Fruit fly (Drosophila melanogaster) whole organism, embryonic: ENCODE measurements around the gene CG4301.

Source experiments
- Adf1 ChIP-seq: fragments of 200-800 bp; sonication (Bioruptor generic); IDR thresholded peaks from 2 replicates; pipeline ENCODE4 v1.3.6; 2022; ENCODE audit warnings: missing biosample characterization, missing genetic modification characterization
- B-H2 ChIP-seq: fragments of 200-800 bp; sonication (Bioruptor generic); optimal IDR thresholded peaks from 2 replicates; lab custom pipeline; 2018; ENCODE audit warnings: missing biosample characterization, mild to moderate bottlenecking, missing genetic modification characterization
- CG10321 ChIP-seq: fragments of 200-800 bp; sonication (Bioruptor generic); IDR thresholded peaks from 2 replicates; pipeline ENCODE4 v1.3.6; 2022; ENCODE audit warnings: missing biosample characterization, missing genetic modification characterization
- CG10959 ChIP-seq: fragments of 200-800 bp; sonication (Bioruptor generic); IDR thresholded peaks from 2 replicates; pipeline ENCODE4 v1.3.6; 2022; ENCODE audit warnings: missing biosample characterization, missing genetic modification characterization
- CG12104 ChIP-seq: fragments of 200-800 bp; sonication (Bioruptor generic); optimal IDR thresholded peaks from 3 replicates; lab custom pipeline; 2016; ENCODE audit warnings: missing biosample characterization, missing genetic modification characterization
- CG12219 ChIP-seq: fragments of 200-800 bp; sonication (Bioruptor generic); optimal IDR thresholded peaks from 3 replicates; lab custom pipeline; 2018; ENCODE audit warnings: missing biosample characterization, mild to moderate bottlenecking, missing genetic modification characterization
- CG12299 ChIP-seq: fragments of 200-800 bp; sonication (Bioruptor generic); optimal IDR thresholded peaks from 2 replicates; lab custom pipeline; 2018; ENCODE audit warnings: missing biosample characterization, mild to moderate bottlenecking, missing genetic modification characterization
- CG12744 ChIP-seq: fragments of 200-800 bp; sonication (Bioruptor generic); optimal IDR thresholded peaks from 2 replicates; lab custom pipeline; 2016; ENCODE audit warnings: missing biosample characterization, missing genetic modification characterization
- CG12769 ChIP-seq: fragments of 200-800 bp; sonication (Bioruptor generic); optimal IDR thresholded peaks from 2 replicates; lab custom pipeline; 2019; ENCODE audit warnings: missing biosample characterization, mild to moderate bottlenecking, missing genetic modification characterization, moderate library complexity
- CG12942 ChIP-seq: fragments of 200-800 bp; sonication (Bioruptor generic); optimal IDR thresholded peaks from 3 replicates; lab custom pipeline; 2016; ENCODE audit warnings: missing biosample characterization, missing genetic modification characterization
- CG1603 ChIP-seq: fragments of 200-800 bp; sonication (Bioruptor generic); optimal IDR thresholded peaks from 2 replicates; lab custom pipeline; 2019; ENCODE audit warnings: missing biosample characterization, mild to moderate bottlenecking, missing genetic modification characterization, moderate library complexity
- CG17359 ChIP-seq: fragments of 200-800 bp; sonication (Bioruptor generic); optimal IDR thresholded peaks from 3 replicates; lab custom pipeline; 2018; ENCODE audit warnings: missing biosample characterization, mild to moderate bottlenecking, missing genetic modification characterization, moderate library complexity
- CG17568 ChIP-seq: fragments of 200-800 bp; sonication (Bioruptor generic); optimal IDR thresholded peaks from 2 replicates; lab custom pipeline; 2018; ENCODE audit warnings: missing biosample characterization, mild to moderate bottlenecking, missing genetic modification characterization, moderate library complexity
- CG1792 ChIP-seq: fragments of 200-800 bp; sonication (Bioruptor generic); optimal IDR thresholded peaks from 2 replicates; lab custom pipeline; 2016; ENCODE audit warnings: missing biosample characterization, missing genetic modification characterization
- CG18011 ChIP-seq: fragments of 200-800 bp; sonication (Bioruptor generic); optimal IDR thresholded peaks from 2 replicates; lab custom pipeline; 2017; ENCODE audit warnings: missing biosample characterization, missing genetic modification characterization, mild to moderate bottlenecking, moderate library complexity, missing genotype
- CG5245 ChIP-seq: fragments of 200-800 bp; sonication (Bioruptor generic); optimal IDR thresholded peaks from 3 replicates; lab custom pipeline; 2016; ENCODE audit warnings: missing biosample characterization, missing genetic modification characterization
- CG6854 ChIP-seq: fragments of 200-800 bp; sonication (Bioruptor generic); optimal IDR thresholded peaks from 3 replicates; lab custom pipeline; 2017; ENCODE audit warnings: missing biosample characterization, mild to moderate bottlenecking, missing genetic modification characterization
- Camta ChIP-seq: fragments of 200-800 bp; sonication (Bioruptor generic); optimal IDR thresholded peaks from 2 replicates; lab custom pipeline; 2016; ENCODE audit warnings: missing biosample characterization, missing genetic modification characterization
- Dbx ChIP-seq: fragments of 200-800 bp; sonication (Bioruptor generic); IDR thresholded peaks from 3 replicates; pipeline ENCODE4 v1.3.6; 2022; ENCODE audit warnings: missing biosample characterization, missing genetic modification characterization
- ERR ChIP-seq: fragments of 200-800 bp; sonication (Bioruptor generic); optimal IDR thresholded peaks from 2 replicates; lab custom pipeline; 2016; ENCODE audit warnings: missing biosample characterization, missing genetic modification characterization
- Hey ChIP-seq: fragments of 200-800 bp; sonication (Bioruptor generic); optimal IDR thresholded peaks from 3 replicates; lab custom pipeline; 2018; ENCODE audit warnings: missing biosample characterization, mild to moderate bottlenecking, missing genetic modification characterization
- MBD-R2 ChIP-seq: fragments of 200-800 bp; sonication (Bioruptor generic); IDR thresholded peaks from 2 replicates; pipeline ENCODE4 v1.3.6; 2022; ENCODE audit warnings: missing biosample characterization, missing genetic modification characterization
- Mad ChIP-seq: fragments of 200-800 bp; sonication (Bioruptor generic); optimal IDR thresholded peaks from 2 replicates; lab custom pipeline; 2016; ENCODE audit warnings: missing biosample characterization, missing genetic modification characterization
- Poxn ChIP-seq: fragments of 200-800 bp; sonication (Bioruptor generic); IDR thresholded peaks from 2 replicates; pipeline ENCODE4 v1.3.6; 2022; ENCODE audit warnings: missing biosample characterization, missing genetic modification characterization
- Six4 ChIP-seq: fragments of 200-800 bp; sonication (Bioruptor generic); optimal IDR thresholded peaks from 2 replicates; lab custom pipeline; 2016; ENCODE audit warnings: missing biosample characterization, missing genetic modification characterization
- Sox100B ChIP-seq: fragments of 200-800 bp; sonication (Bioruptor generic); optimal IDR thresholded peaks from 3 replicates; lab custom pipeline; 2018; ENCODE audit warnings: missing biosample characterization, mild to moderate bottlenecking, missing genetic modification characterization
- Sry-β ChIP-seq: fragments of 200-800 bp; sonication (Bioruptor generic); optimal IDR thresholded peaks from 2 replicates; lab custom pipeline; 2018; ENCODE audit warnings: missing biosample characterization, mild to moderate bottlenecking, missing genetic modification characterization, moderate library complexity
- Ssrp ChIP-seq: fragments of 200-800 bp; sonication (Bioruptor generic); optimal IDR thresholded peaks from 2 replicates; lab custom pipeline; 2018; ENCODE audit warnings: missing biosample characterization, mild to moderate bottlenecking, missing genetic modification characterization, moderate library complexity
- YL-1 ChIP-seq: fragments of 200-800 bp; sonication (Bioruptor generic); optimal IDR thresholded peaks from 3 replicates; lab custom pipeline; 2017; ENCODE audit warnings: missing biosample characterization, mild to moderate bottlenecking, missing genetic modification characterization
- cato ChIP-seq: fragments of 200-800 bp; sonication (Bioruptor generic); optimal IDR thresholded peaks from 2 replicates; lab custom pipeline; 2016; ENCODE audit warnings: missing biosample characterization, missing genetic modification characterization, borderline replicate concordance
- cwo ChIP-seq: fragments of 200-800 bp; sonication (Bioruptor generic); optimal IDR thresholded peaks from 3 replicates; lab custom pipeline; 2017; ENCODE audit warnings: missing biosample characterization, missing genetic modification characterization, mild to moderate bottlenecking, moderate library complexity, missing genetic modification reagents
- dan ChIP-seq: fragments of 200-800 bp; sonication (Bioruptor generic); IDR thresholded peaks from 2 replicates; pipeline ENCODE4 v1.3.6; 2022; ENCODE audit warnings: missing biosample characterization, missing genetic modification characterization
- exex ChIP-seq: fragments of 200-800 bp; sonication (Bioruptor generic); optimal IDR thresholded peaks from 4 replicates; lab custom pipeline; 2018; ENCODE audit warnings: missing biosample characterization, mild to moderate bottlenecking, missing genetic modification characterization, moderate library complexity
- hkb ChIP-seq, 2 experiments: fragments of 200-800 bp in 1 of 2; fragments of >200 bp in 1 of 2; sonication (Bioruptor generic) in 1 of 2; IDR thresholded peaks in 1 of 2; optimal IDR thresholded peaks in 1 of 2; 2 replicates each; pipeline versions ENCODE4 v1.3.6 to Lab custom; 2017 to 2022; ENCODE audit warnings: missing biosample characterization in 1 of 2, missing genetic modification characterization in 1 of 2
- jigr1 ChIP-seq: fragments of 200-800 bp; sonication (Bioruptor generic); IDR thresholded peaks from 3 replicates; pipeline ENCODE4 v1.3.6; 2022; ENCODE audit warnings: missing biosample characterization, missing genetic modification characterization
- lov ChIP-seq, 2 experiments: fragments of 200-800 bp in 1 of 2; fragments of >200 bp in 1 of 2; sonication (Bioruptor generic) in 1 of 2; IDR thresholded peaks in 1 of 2; optimal IDR thresholded peaks in 1 of 2; 2 replicates in 1 of 2; 3 replicates in 1 of 2; pipeline versions ENCODE4 v1.3.6 to Lab custom; 2017 to 2022; ENCODE audit warnings: missing biosample characterization in 1 of 2, missing genetic modification characterization in 1 of 2
- odd ChIP-seq: fragments of 200-800 bp; sonication (Bioruptor generic); optimal IDR thresholded peaks from 2 replicates; lab custom pipeline; 2017; ENCODE audit warnings: missing biosample characterization, mild to moderate bottlenecking, missing genetic modification characterization
- pita ChIP-seq: fragments of 200-800 bp; sonication (Bioruptor generic); optimal IDR thresholded peaks from 2 replicates; lab custom pipeline; 2017; ENCODE audit warnings: missing biosample characterization, mild to moderate bottlenecking, missing genetic modification characterization
- prd ChIP-seq, 3 experiments: fragments of >200 bp in 2 of 3; fragments of 200-800 bp in 1 of 3; sonication (Bioruptor generic) in 1 of 3; optimal IDR thresholded peaks in 2 of 3; IDR thresholded peaks in 1 of 3; 2 replicates in 2 of 3; 3 replicates in 1 of 3; pipeline versions ENCODE4 v1.3.6 to Lab custom; 2017 to 2022; ENCODE audit warnings: missing biosample characterization in 1 of 3, missing genetic modification characterization in 1 of 3
- psq ChIP-seq: fragments of 200-800 bp; sonication (Bioruptor generic); optimal IDR thresholded peaks from 2 replicates; lab custom pipeline; 2017; ENCODE audit warnings: missing biosample characterization, missing genetic modification characterization
- sens ChIP-seq: fragments of 200-800 bp; sonication (Bioruptor generic); peaks from one replicate; lab custom pipeline; 2016; ENCODE audit warnings: missing biosample characterization, missing genetic modification characterization
- sisA ChIP-seq: fragments of 200-800 bp; sonication (Bioruptor generic); IDR thresholded peaks from 2 replicates; pipeline ENCODE4 v1.3.6; 2022; ENCODE audit warnings: missing biosample characterization, missing genetic modification characterization
- ttk ChIP-seq: fragments of 200-800 bp; sonication (Bioruptor generic); IDR thresholded peaks from 2 replicates; pipeline ENCODE4 v2.1.2; 2022; ENCODE audit warnings: missing biosample characterization, missing genetic modification characterization

CG4301 gene

dm6 chrX:16448252-16449191 lies 43.2 kb downstream of the CG4301 start, which contains the start of the genes CG34015 and eIF4H1 (continued):
- TF ChIP-seq sisA (GFP tag; lab: Robert Waterston, UW) (no peak), Ssrp (tag; lab: Kevin White, UChicago) (no peak), YL-1 (GFP tag; lab: Kevin White, UChicago) (peak; percentile 76), Camta (GFP tag; lab: Kevin White, UChicago) (no peak), B-H2 (GFP tag; lab: Kevin White, UChicago) (no peak), Sry-β (GFP tag; lab: Kevin White, UChicago) (no peak), CG12769 (tag; lab: Kevin White, UChicago) (no peak), CG12104 (GFP tag; lab: Kevin White, UChicago) (no peak), Mad (GFP tag; lab: Kevin White, UChicago) (no peak), cwo (peak; percentile 4), CG10321 (no peak), odd (GFP tag; lab: Kevin White, UChicago) (no peak), ttk (GFP tag; lab: Robert Waterston, UW) (no peak), dan (GFP tag; lab: Robert Waterston, UW) (no peak), CG17568 (GFP tag; lab: Kevin White, UChicago) (no peak), CG12219 (GFP tag; lab: Kevin White, UChicago) (no peak), exex (tag; lab: Kevin White, UChicago) (no peak), Hey (tag; lab: Kevin White, UChicago) (no peak), CG1792 (GFP tag; lab: Kevin White, UChicago) (no peak), ERR (GFP tag; lab: Kevin White, UChicago) (no peak), jigr1 (GFP tag; lab: Robert Waterston, UW) (no peak), hkb (optimal IDR thresholded peaks at IDR 0.05; lab: Kevin White, UChicago) (no peak), hkb (GFP tag; IDR thresholded peaks at IDR 0.05; lab: Robert Waterston, UW) (no peak), CG6854 (peak; percentile 16), CG12942 (GFP tag; lab: Kevin White, UChicago) (no peak), Adf1 (peak; percentile 93), Dbx (GFP tag; lab: Robert Waterston, UW) (no peak), CG18011 (GFP tag; lab: Kevin White, UChicago) (no peak), CG10959 (GFP tag; lab: Robert Waterston, UW) (no peak), CG1603 (tag; lab: Kevin White, UChicago) (peak; percentile 12), sens (peak; percentile 63), pita (GFP tag; lab: Kevin White, UChicago) (peak; percentile 26), lov (optimal IDR thresholded peaks at IDR 0.05; lab: Kevin White, UChicago) (no peak), lov (GFP tag; IDR thresholded peaks at IDR 0.05; lab: Robert Waterston, UW) (no peak), prd (optimal IDR thresholded peaks at IDR 0.05; lab: Kevin White, UChicago) (no peak), prd (GFP tag; IDR thresholded peaks at IDR 0.05; lab: Robert Waterston, UW) (no peak), CG12744 (no peak), cato (GFP tag; lab: Kevin White, UChicago) (no peak), Poxn (GFP tag; lab: Robert Waterston, UW) (no peak), MBD-R2 (peak; percentile 27; the same call in 1 of the 2 replicates), psq (GFP tag; lab: Kevin White, UChicago) (no peak), Six4 (GFP tag; lab: Kevin White, UChicago) (no peak), Sox100B (GFP tag; lab: Kevin White, UChicago) (no peak), CG5245 (GFP tag; lab: Kevin White, UChicago) (no peak), CG12299 (tag; lab: Kevin White, UChicago) (no peak), CG17359 (tag; lab: Kevin White, UChicago) (no peak)
